Worm (Caenorhabditis elegans) whole organism, L4 larva: ENCODE results near the gene cup-15.

ENCODE experiments used
- D1046.2 ChIP-seq: fragments of 200-800 bp; sonication (Bioruptor generic); IDR thresholded peaks from 2 replicates; pipeline ENCODE4 v1.3.6; 2022; ENCODE audit warnings: missing genetic modification characterization, missing compliant biosample characterization
- F44E2.7 ChIP-seq: fragments of 200-800 bp; sonication (Bioruptor generic); IDR thresholded peaks from 2 replicates; pipeline ENCODE4 v2.1.2; 2022; ENCODE audit warnings: missing genetic modification characterization, missing compliant biosample characterization
- F49E8.2 ChIP-seq: sonication (generic microtip); optimal IDR thresholded peaks from 2 replicates; lab custom pipeline; 2016; ENCODE audit warnings: missing compliant biosample characterization, mild to moderate bottlenecking, missing genetic modification characterization, borderline replicate concordance
- T20F7.1 ChIP-seq: fragments of 200-800 bp; sonication (Bioruptor generic); optimal IDR thresholded peaks from 2 replicates; lab custom pipeline; 2018; ENCODE audit warnings: mild to moderate bottlenecking, missing genetic modification characterization, missing compliant biosample characterization
- T26A8.4 ChIP-seq: fragments of 200-800 bp; sonication (Bioruptor generic); IDR thresholded peaks from 2 replicates; pipeline ENCODE4 v1.3.6; 2022; ENCODE audit warnings: missing genetic modification characterization, missing compliant biosample characterization
- Y105C5A.15 ChIP-seq: fragments of 200-800 bp; sonication (Bioruptor generic); IDR thresholded peaks from 2 replicates; pipeline ENCODE4 v1.3.6; 2022; ENCODE audit warnings: missing genetic modification characterization, missing compliant biosample characterization
- Y48G9A.11 ChIP-seq: fragments of 200-800 bp; sonication (Bioruptor generic); IDR thresholded peaks from 2 replicates; pipeline ENCODE4 v1.3.6; 2022; ENCODE audit warnings: missing genetic modification reagents, missing genetic modification characterization, missing compliant biosample characterization
- ZK546.5 ChIP-seq, 2 experiments: sonication (generic microtip); optimal IDR thresholded peaks; 2 replicates each; lab custom pipeline; 2017; ENCODE audit warnings: missing biosample characterization in 2 of 2, missing genetic modification characterization in 2 of 2
- aha-1 ChIP-seq: fragments of 150-350 bp; peaks from one replicate; lab custom pipeline; 2014; ENCODE audit warnings: missing biosample characterization, missing genetic modification characterization
- arid-1 ChIP-seq: fragments of 200-800 bp; sonication (Bioruptor generic); conservative IDR thresholded peaks from 2 replicates; pipeline ENCODE4 v1.3.6; 2022; ENCODE audit warnings: missing genetic modification reagents, missing genetic modification characterization, missing compliant biosample characterization
- ces-1 ChIP-seq: fragments of 150-350 bp; sonication (generic microtip); optimal IDR thresholded peaks from 4 replicates; lab custom pipeline; 2014; ENCODE audit warnings: missing biosample characterization, missing genetic modification reagents, missing genetic modification characterization
- ctbp-1 ChIP-seq: fragments of 200-800 bp; sonication (Bioruptor generic); IDR thresholded peaks from 2 replicates; pipeline ENCODE4 v1.3.6; 2022; ENCODE audit warnings: missing genetic modification reagents, missing genetic modification characterization, missing compliant biosample characterization
- dmd-6 ChIP-seq: fragments of 200-800 bp; sonication (Bioruptor generic); IDR thresholded peaks from 2 replicates; pipeline ENCODE4 v1.3.6; 2022; ENCODE audit warnings: missing genetic modification reagents, missing genetic modification characterization, missing compliant biosample characterization
- dmd-8 ChIP-seq: fragments of 200-800 bp; sonication (Bioruptor generic); IDR thresholded peaks from 2 replicates; pipeline ENCODE4 v1.3.6; 2022; ENCODE audit warnings: missing genetic modification characterization, missing compliant biosample characterization
- dpl-1 ChIP-seq: fragments of 150-350 bp; optimal IDR thresholded peaks from 2 replicates; lab custom pipeline; 2014; ENCODE audit warnings: missing biosample characterization, missing genetic modification reagents, missing genetic modification characterization
- fkh-10 ChIP-seq: fragments of 150-350 bp; optimal IDR thresholded peaks from 2 replicates; lab custom pipeline; 2014; ENCODE audit warnings: missing biosample characterization, missing genetic modification reagents, missing genetic modification characterization
- hif-1 ChIP-seq, 2 experiments: sonication (generic microtip); optimal IDR thresholded peaks; 2 replicates each; lab custom pipeline; 2016 to 2017; ENCODE audit warnings: missing compliant biosample characterization in 2 of 2, missing genetic modification characterization in 2 of 2, missing genetic modification reagents in 2 of 2, missing genotype in 2 of 2, mild to moderate bottlenecking in 1 of 2
- hlh-11 ChIP-seq: fragments of 200-800 bp; sonication (Bioruptor generic); optimal IDR thresholded peaks from 2 replicates; lab custom pipeline; 2018; ENCODE audit warnings: mild to moderate bottlenecking, missing genetic modification characterization, missing compliant biosample characterization
- hlh-30 ChIP-seq: sonication (generic microtip); optimal IDR thresholded peaks from 2 replicates; lab custom pipeline; 2017; ENCODE audit warnings: antibody characterized with exemption, mild to moderate bottlenecking, missing genetic modification characterization, missing compliant biosample characterization; ENCODE audit not compliant: insufficient read depth
- lsy-2 ChIP-seq, 2 experiments: fragments of 150-350 bp in 1 of 2; sonication (generic microtip) in 1 of 2; optimal IDR thresholded peaks; 2 replicates each; lab custom pipeline; 2014 to 2017; ENCODE audit warnings: missing biosample characterization in 2 of 2, missing genetic modification characterization in 2 of 2
- mdl-1 ChIP-seq, 2 experiments: fragments of 150-350 bp in 1 of 2; sonication (generic microtip) in 1 of 2; optimal IDR thresholded peaks; 2 replicates each; lab custom pipeline; 2014 to 2017; ENCODE audit warnings: missing biosample characterization in 2 of 2, missing genetic modification characterization in 2 of 2
- mep-1 ChIP-seq: fragments of 150-350 bp; sonication (generic microtip); optimal IDR thresholded peaks from 3 replicates; lab custom pipeline; 2014; ENCODE audit warnings: missing biosample characterization, missing genetic modification characterization
- mes-2 ChIP-seq: sonication (generic microtip); optimal IDR thresholded peaks from 2 replicates; lab custom pipeline; 2016; ENCODE audit warnings: missing genotype, mild to moderate bottlenecking, missing genetic modification characterization, missing compliant biosample characterization; ENCODE audit not compliant: poor library complexity, severe bottlenecking
- mxl-2 ChIP-seq: fragments of 200-800 bp; sonication (Bioruptor generic); conservative IDR thresholded peaks from 2 replicates; pipeline ENCODE4 v1.3.6; 2022; ENCODE audit warnings: missing genetic modification reagents, missing genetic modification characterization, missing compliant biosample characterization
- mxl-3 ChIP-seq: fragments of 200-800 bp; sonication (Bioruptor generic); optimal IDR thresholded peaks from 2 replicates; lab custom pipeline; 2018; ENCODE audit warnings: mild to moderate bottlenecking, missing genetic modification characterization, missing compliant biosample characterization
- nhr-25 ChIP-seq: sonication (generic microtip); optimal IDR thresholded peaks from 2 replicates; lab custom pipeline; 2017; ENCODE audit warnings: missing genetic modification characterization, mild to moderate bottlenecking, missing compliant biosample characterization, antibody characterized with exemption, moderate library complexity, borderline replicate concordance; ENCODE audit not compliant: insufficient read depth
- nhr-28 ChIP-seq: fragments of 150-350 bp; optimal IDR thresholded peaks from 2 replicates; lab custom pipeline; 2014; ENCODE audit warnings: missing biosample characterization, missing genetic modification characterization
- nhr-41 ChIP-seq: fragments of 200-800 bp; sonication (Bioruptor generic); IDR thresholded peaks from 2 replicates; pipeline ENCODE4 v1.3.6; 2022; ENCODE audit warnings: missing genetic modification reagents, missing genetic modification characterization, missing compliant biosample characterization
- nhr-77 ChIP-seq: fragments of 150-350 bp; optimal IDR thresholded peaks from 2 replicates; lab custom pipeline; 2014; ENCODE audit warnings: missing biosample characterization, missing genetic modification characterization
- pha-4 ChIP-seq, 2 experiments: fragments of 150-350 bp in 1 of 2; fragments of 200-800 bp in 1 of 2; sonication (Bioruptor generic) in 1 of 2; IDR thresholded peaks in 1 of 2; optimal IDR thresholded peaks in 1 of 2; 2 replicates each; pipeline versions ENCODE4 v1.3.6 to Lab custom; 2014 to 2022; ENCODE audit warnings: missing genetic modification characterization in 2 of 2, missing genetic modification reagents in 2 of 2, missing biosample characterization in 1 of 2, missing compliant biosample characterization in 1 of 2
- php-3 ChIP-seq: fragments of 200-800 bp; sonication (Bioruptor generic); IDR thresholded peaks from 2 replicates; pipeline ENCODE4 v1.3.6; 2022; ENCODE audit warnings: missing genetic modification reagents, missing genetic modification characterization, missing compliant biosample characterization
- rbr-2 ChIP-seq: sonication (generic microtip); optimal IDR thresholded peaks from 2 replicates; lab custom pipeline; 2016; ENCODE audit warnings: missing genotype, missing genetic modification characterization, missing compliant biosample characterization
- saeg-2 ChIP-seq: fragments of 200-800 bp; sonication (Bioruptor generic); IDR thresholded peaks from 2 replicates; pipeline ENCODE4 v1.3.6; 2022; ENCODE audit warnings: missing genetic modification reagents, missing genetic modification characterization, missing compliant biosample characterization
- snpc-4 ChIP-seq: fragments of 150-350 bp; optimal IDR thresholded peaks from 2 replicates; lab custom pipeline; 2014; ENCODE audit warnings: missing biosample characterization, missing genetic modification characterization
- tag-97 ChIP-seq: fragments of 200-800 bp; sonication (Bioruptor generic); IDR thresholded peaks from 2 replicates; pipeline ENCODE4 v1.3.6; 2022; ENCODE audit warnings: missing genetic modification characterization, missing compliant biosample characterization
- unc-130 ChIP-seq: sonication (generic microtip); optimal IDR thresholded peaks from 2 replicates; lab custom pipeline; 2016; ENCODE audit warnings: missing genetic modification reagents, missing genetic modification characterization, missing compliant biosample characterization
- unc-62 ChIP-seq, 3 experiments: fragments of 150-350 bp in 1 of 3; sonication (generic microtip); optimal IDR thresholded peaks in 2 of 3; peaks in 1 of 3; 1 replicate in 1 of 3; 2 replicates in 2 of 3; lab custom pipeline; 2014 to 2017; ENCODE audit warnings: missing biosample characterization in 3 of 3, missing genetic modification characterization in 3 of 3, missing genetic modification reagents in 3 of 3, missing genotype in 1 of 3
- zfp-2 ChIP-seq: sonication (generic microtip); optimal IDR thresholded peaks from 2 replicates; lab custom pipeline; 2016; ENCODE audit warnings: mild to moderate bottlenecking, missing genetic modification characterization, missing compliant biosample characterization
- zfp-3 ChIP-seq: fragments of 200-800 bp; sonication (Bioruptor generic); conservative IDR thresholded peaks from 2 replicates; pipeline ENCODE4 v1.3.6; 2022; ENCODE audit warnings: missing genetic modification reagents, missing genetic modification characterization, missing compliant biosample characterization
- ztf-7 ChIP-seq: fragments of 150-350 bp; optimal IDR thresholded peaks from 2 replicates; lab custom pipeline; 2014; ENCODE audit warnings: missing biosample characterization, missing genetic modification characterization

Gene cup-15

ce11 chrII:9345116-9345515 is 7.7 kb upstream of the cup-15 start:
- TF ChIP-seq zfp-3 (GFP tag; lab: Robert Waterston, UW) (no peak), F49E8.2 (tag; lab: Kevin White, UChicago) (no peak), zfp-2 (no peak), aha-1 (peak; percentile 37), ZK546.5 (tag; optimal IDR thresholded peaks at IDR 0.05; lab: Kevin White, UChicago) (no peak), nhr-77 (tag; lab: Kevin White, UChicago) (no peak), fkh-10 (GFP tag; lab: Kevin White, UChicago) (no peak), nhr-28 (peak; percentile 39), T20F7.1 (GFP tag; lab: Kevin White, UChicago) (no peak), saeg-2 (GFP tag; lab: Robert Waterston, UW) (no peak), ctbp-1 (GFP tag; lab: Robert Waterston, UW) (no peak)

DNA sequence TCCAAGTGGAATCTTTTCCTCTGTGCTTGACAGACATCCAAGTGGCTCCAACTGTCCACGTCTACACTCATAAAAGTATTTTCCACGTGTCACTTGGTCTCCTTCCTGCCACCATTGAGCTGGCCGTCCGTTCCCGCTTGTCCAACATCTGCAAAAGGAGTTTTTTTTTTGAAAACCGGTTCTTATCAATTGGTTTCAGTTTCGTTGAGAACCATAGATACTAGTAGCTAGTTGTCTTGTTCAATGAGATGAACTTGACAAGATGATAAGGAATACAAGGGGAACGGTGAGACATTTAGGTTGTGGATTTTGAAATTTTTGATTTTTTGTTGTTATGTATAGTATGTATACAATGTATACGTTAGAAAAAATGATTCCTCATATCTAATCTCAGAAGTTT is 7.0 kb upstream of the cup-15 start:
- TF ChIP-seq D1046.2 (no peak), php-3 (GFP tag; lab: Robert Waterston, UW) (no peak), tag-97 (no peak)

DNA sequence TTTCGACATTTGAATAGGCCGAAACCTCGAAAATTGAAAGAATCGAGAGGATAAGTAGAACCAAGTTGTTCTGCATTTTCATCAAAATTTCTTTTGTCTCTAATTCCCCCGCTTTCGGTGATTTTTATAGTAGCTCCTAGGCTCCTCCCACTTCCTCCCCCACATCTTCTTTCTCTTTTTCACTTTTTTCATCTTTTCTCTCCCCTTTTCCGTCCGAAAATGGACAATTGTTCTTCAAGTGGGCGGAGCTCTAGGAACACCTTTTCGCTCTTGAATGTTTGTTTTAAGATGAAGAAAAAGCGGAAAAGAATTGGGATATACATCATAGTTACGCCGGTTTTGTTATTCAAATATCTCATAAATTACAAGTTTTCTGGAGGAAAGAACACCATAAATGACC is 6.3 kb upstream of the cup-15 start, which contains the start of gene F42A8.1:
TSS of gene F42A8.1 (minus strand) at position 101 of the 400 bp plus-strand sequence.
- TF ChIP-seq arid-1 (GFP tag; lab: Robert Waterston, UW) (no peak), mxl-3 (GFP tag; lab: Kevin White, UChicago) (no peak), dmd-8 (no peak), mep-1 (tag; lab: Kevin White, UChicago) (no peak), F44E2.7 (GFP tag; lab: Robert Waterston, UW) (no peak), lsy-2 (tag; optimal IDR thresholded peaks at IDR 0.05; lab: Kevin White, UChicago) (no peak), ces-1 (no peak), Y48G9A.11 (no peak), nhr-25 (no peak), Y105C5A.15 (GFP tag; lab: Robert Waterston, UW) (no peak)
- TF ChIP-seq, all 104 proteins: peak for 0

DNA sequence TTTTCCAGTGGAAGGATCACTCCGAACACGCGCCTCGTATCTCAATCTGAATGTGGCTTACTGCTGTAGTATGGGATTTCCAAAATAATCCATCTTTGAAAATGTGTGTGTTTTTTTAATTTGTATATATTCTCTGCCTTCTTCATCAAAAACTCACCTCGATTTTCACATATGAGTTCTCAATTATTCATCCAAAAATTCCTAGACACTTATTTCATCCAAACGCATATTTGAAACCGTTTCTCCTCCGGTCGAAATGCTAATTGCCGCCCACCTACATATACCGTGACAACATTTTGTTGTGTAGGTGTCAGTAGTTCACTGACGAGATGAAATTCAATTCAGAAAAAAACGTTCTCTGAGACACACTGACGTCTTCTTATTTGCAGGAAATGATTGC is 5.4 kb upstream of the cup-15 start:
- TF ChIP-seq nhr-41 (GFP tag; lab: Robert Waterston, UW) (no peak), unc-62 (GFP tag; optimal IDR thresholded peaks at IDR 0.05 in 1 of 2; lab: Kevin White, UChicago) (peak in 1 of 2 experiments; percentile 96), unc-62 (tag; optimal IDR thresholded peaks at IDR 0.05; lab: Kevin White, UChicago) (no peak)

DNA sequence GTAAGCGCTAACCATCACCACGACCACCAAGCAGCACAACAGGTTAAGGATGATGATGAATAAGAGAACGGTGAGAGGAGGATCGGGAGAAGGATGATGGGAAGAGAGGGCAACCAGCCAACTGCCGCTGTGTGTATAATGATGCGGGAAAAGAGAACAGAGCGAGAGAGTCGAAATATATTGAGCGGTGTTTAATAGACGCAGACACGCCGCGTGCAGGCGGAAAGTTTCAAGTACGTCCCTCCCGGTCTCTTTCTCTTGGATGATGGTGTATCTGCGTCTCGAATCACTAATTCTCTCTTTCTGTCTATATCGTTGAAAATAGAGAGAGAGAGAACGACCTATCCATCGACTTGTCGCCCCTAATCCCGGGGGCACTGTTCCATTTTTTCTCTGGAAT is 3.9 kb downstream of the cup-15 start:
- TF ChIP-seq mxl-2 (GFP tag; lab: Robert Waterston, UW) (no peak), T26A8.4 (GFP tag; lab: Robert Waterston, UW) (0 out of 2 replicates have a peak, but pooled peaks have one; percentile 30), snpc-4 (tag; lab: Kevin White, UChicago) (no peak), zfp-3 (GFP tag; lab: Robert Waterston, UW) (no peak), tag-97 (no peak), pha-4 (GFP tag; IDR thresholded peaks at IDR 0.05; lab: Robert Waterston, UW) (0 out of 2 replicates have a peak, but pooled peaks have one; percentile 30), pha-4 (tag; optimal IDR thresholded peaks at IDR 0.05; lab: Kevin White, UChicago) (no peak), mxl-3 (GFP tag; lab: Kevin White, UChicago) (peak; percentile 90), hif-1 (tag; optimal IDR thresholded peaks at IDR 0.05; lab: Kevin White, UChicago) (peak in 1 of 2 experiments; percentile 56), dpl-1 (peak; percentile 19), dmd-6 (GFP tag; lab: Robert Waterston, UW) (peak; percentile 28; the same call in 1 of the 2 replicates), T20F7.1 (GFP tag; lab: Kevin White, UChicago) (no peak), dmd-8 (no peak), lsy-2 (tag; optimal IDR thresholded peaks at IDR 0.05; lab: Kevin White, UChicago) (peak in 1 of 2 experiments; percentile 47), rbr-2 (tag; lab: Kevin White, UChicago) (no peak), unc-130 (GFP tag; lab: Kevin White, UChicago) (no peak), hlh-11 (tag; lab: Kevin White, UChicago) (peak; percentile 76), nhr-28 (peak; percentile 71), php-3 (GFP tag; lab: Robert Waterston, UW) (no peak), mdl-1 (tag; optimal IDR thresholded peaks at IDR 0.05; lab: Kevin White, UChicago) (peak in 1 of 2 experiments; percentile 72), mes-2 (tag; lab: Kevin White, UChicago) (peak; percentile 19), ztf-7 (tag; lab: Kevin White, UChicago) (peak; percentile 1), mep-1 (tag; lab: Kevin White, UChicago) (peak; percentile 67), unc-62 (GFP tag; optimal IDR thresholded peaks at IDR 0.05 in 1 of 2; lab: Kevin White, UChicago) (peak in 1 of 2 experiments; percentile 43), unc-62 (tag; optimal IDR thresholded peaks at IDR 0.05; lab: Kevin White, UChicago) (no peak), hlh-30 (tag; lab: Kevin White, UChicago) (peak; percentile 57), nhr-25 (peak; percentile 21), saeg-2 (GFP tag; lab: Robert Waterston, UW) (no peak)
